Fruit fly (Drosophila melanogaster) whole organism, embryonic: ENCODE results near the gene Kaz1-ORFB.

Experiments used
- ATbp ChIP-seq: fragments of 200-800 bp; sonication (Bioruptor generic); optimal IDR thresholded peaks from 2 replicates; lab custom pipeline; 2017; ENCODE audit warnings: missing biosample characterization, mild to moderate bottlenecking, missing genetic modification characterization, missing genetic modification reagents
- Abd-B ChIP-seq: fragments of 200-800 bp; sonication (Bioruptor generic); optimal IDR thresholded peaks from 2 replicates; lab custom pipeline; 2018; ENCODE audit warnings: missing biosample characterization, mild to moderate bottlenecking, missing genetic modification characterization, moderate library complexity
- Atf6 ChIP-seq: fragments of 200-800 bp; sonication (Bioruptor generic); IDR thresholded peaks from 2 replicates; pipeline ENCODE4 v1.3.6; 2022; ENCODE audit warnings: missing biosample characterization, missing genetic modification characterization
- Bdp1 ChIP-seq: fragments of 200-800 bp; sonication (Bioruptor generic); optimal IDR thresholded peaks from 3 replicates; lab custom pipeline; 2016; ENCODE audit warnings: missing biosample characterization, missing genetic modification characterization
- CG10462 ChIP-seq: fragments of 200-800 bp; sonication (Bioruptor generic); optimal IDR thresholded peaks from 2 replicates; lab custom pipeline; 2016; ENCODE audit warnings: missing biosample characterization, missing genetic modification characterization
- CG11504 ChIP-seq: fragments of 200-800 bp; sonication (Bioruptor generic); optimal IDR thresholded peaks from 3 replicates; lab custom pipeline; 2019; ENCODE audit warnings: missing biosample characterization, mild to moderate bottlenecking, missing genetic modification characterization, moderate library complexity
- CG11695 ChIP-seq: fragments of 200-800 bp; sonication (Bioruptor generic); IDR thresholded peaks from 3 replicates; pipeline ENCODE4 v1.3.6; 2022; ENCODE audit warnings: missing biosample characterization, missing genetic modification characterization
- CG12942 ChIP-seq: fragments of 200-800 bp; sonication (Bioruptor generic); optimal IDR thresholded peaks from 3 replicates; lab custom pipeline; 2016; ENCODE audit warnings: missing biosample characterization, missing genetic modification characterization
- CG13624 ChIP-seq: fragments of 200-800 bp; sonication (Bioruptor generic); optimal IDR thresholded peaks from 2 replicates; lab custom pipeline; 2016; ENCODE audit warnings: missing biosample characterization, missing genetic modification characterization
- CG14441 ChIP-seq: fragments of 200-800 bp; sonication (Bioruptor generic); IDR thresholded peaks from 2 replicates; pipeline ENCODE4 v1.3.6; 2022; ENCODE audit warnings: missing biosample characterization, missing genetic modification characterization
- CG16779 ChIP-seq: fragments of 200-800 bp; sonication (Bioruptor generic); IDR thresholded peaks from 2 replicates; pipeline ENCODE4 v1.3.6; 2022; ENCODE audit warnings: missing biosample characterization, missing genetic modification characterization
- CG17829 ChIP-seq: fragments of 200-800 bp; optimal IDR thresholded peaks from 2 replicates; lab custom pipeline; 2019; ENCODE audit warnings: missing biosample characterization, mild to moderate bottlenecking, missing genetic modification characterization, moderate library complexity
- CG18764 ChIP-seq: fragments of 200-800 bp; sonication (Bioruptor generic); optimal IDR thresholded peaks from 3 replicates; lab custom pipeline; 2016; ENCODE audit warnings: missing biosample characterization, missing genetic modification characterization
- CG2678 ChIP-seq: fragments of 200-800 bp; sonication (Bioruptor generic); optimal IDR thresholded peaks from 3 replicates; lab custom pipeline; 2019; ENCODE audit warnings: missing biosample characterization, mild to moderate bottlenecking, missing genetic modification characterization, moderate library complexity
- CG30431 ChIP-seq: fragments of 200-800 bp; sonication (Bioruptor generic); optimal IDR thresholded peaks from 2 replicates; lab custom pipeline; 2017; ENCODE audit warnings: missing biosample characterization, missing genetic modification characterization
- CG31224 ChIP-seq: fragments of 200-800 bp; sonication (Bioruptor generic); IDR thresholded peaks from 2 replicates; pipeline ENCODE4 v1.3.6; 2022; ENCODE audit warnings: missing biosample characterization, missing genetic modification characterization
- CG3163 ChIP-seq: fragments of 200-800 bp; sonication (Bioruptor generic); optimal IDR thresholded peaks from 3 replicates; lab custom pipeline; 2016; ENCODE audit warnings: missing biosample characterization, missing genetic modification characterization
- CG33213 ChIP-seq: fragments of 200-800 bp; sonication (Bioruptor generic); optimal IDR thresholded peaks from 3 replicates; lab custom pipeline; 2016; ENCODE audit warnings: missing biosample characterization, missing genetic modification characterization
- CG33557 ChIP-seq: fragments of 200-800 bp; sonication (Bioruptor generic); optimal IDR thresholded peaks from 2 replicates; lab custom pipeline; 2019; ENCODE audit warnings: missing biosample characterization, mild to moderate bottlenecking, missing genetic modification characterization, moderate library complexity
- CG3838 ChIP-seq: fragments of 200-800 bp; sonication (Bioruptor generic); optimal IDR thresholded peaks from 3 replicates; lab custom pipeline; 2016; ENCODE audit warnings: missing biosample characterization, missing genetic modification characterization
- CG3995 ChIP-seq: fragments of 200-800 bp; sonication (Bioruptor generic); optimal IDR thresholded peaks from 3 replicates; lab custom pipeline; 2016; ENCODE audit warnings: missing biosample characterization, missing genetic modification characterization
- CG4328 ChIP-seq: fragments of 200-800 bp; sonication (Bioruptor generic); optimal IDR thresholded peaks from 3 replicates; lab custom pipeline; 2017; ENCODE audit warnings: missing biosample characterization, missing genetic modification reagents, missing genetic modification characterization
- CG6175 ChIP-seq: fragments of 200-800 bp; sonication (Bioruptor generic); IDR thresholded peaks from 3 replicates; pipeline ENCODE4 v1.3.6; 2022; ENCODE audit warnings: missing biosample characterization, missing genetic modification characterization
- CG6765 ChIP-seq: fragments of 200-800 bp; sonication (Bioruptor generic); optimal IDR thresholded peaks from 3 replicates; lab custom pipeline; 2017; ENCODE audit warnings: missing biosample characterization, mild to moderate bottlenecking, missing genetic modification characterization
- CG7271 ChIP-seq: fragments of 200-800 bp; sonication (Bioruptor generic); optimal IDR thresholded peaks from 2 replicates; lab custom pipeline; 2018; ENCODE audit warnings: missing biosample characterization, mild to moderate bottlenecking, missing genetic modification characterization, moderate library complexity
- CG7745 ChIP-seq: fragments of 200-800 bp; sonication (Bioruptor generic); optimal IDR thresholded peaks from 2 replicates; lab custom pipeline; 2018; ENCODE audit warnings: missing biosample characterization, mild to moderate bottlenecking, missing genetic modification characterization, moderate library complexity
- CG8924 ChIP-seq: fragments of 200-800 bp; optimal IDR thresholded peaks from 3 replicates; lab custom pipeline; 2019; ENCODE audit warnings: missing biosample characterization, mild to moderate bottlenecking, missing genetic modification characterization, moderate library complexity
- CG9727 ChIP-seq: fragments of 200-800 bp; sonication (Bioruptor generic); optimal IDR thresholded peaks from 3 replicates; lab custom pipeline; 2017; ENCODE audit warnings: missing biosample characterization, mild to moderate bottlenecking, missing genetic modification characterization
- CkIIα-i1 ChIP-seq: fragments of 200-800 bp; sonication (Bioruptor generic); IDR thresholded peaks from 2 replicates; pipeline ENCODE4 v1.3.6; 2022; ENCODE audit warnings: missing biosample characterization, missing genetic modification characterization
- Dfd ChIP-seq, 2 experiments: fragments of >200 bp; optimal IDR thresholded peaks; 2 replicates each; lab custom pipeline; 2017; ENCODE audit warnings: missing biosample characterization in 2 of 2, missing genetic modification characterization in 2 of 2
- Hr51 ChIP-seq, 2 experiments: fragments of 200-800 bp; sonication (Bioruptor generic); optimal IDR thresholded peaks; 2 replicates in 1 of 2; 3 replicates in 1 of 2; lab custom pipeline; 2016 to 2018; ENCODE audit warnings: missing biosample characterization in 2 of 2, missing genetic modification characterization in 2 of 2, mild to moderate bottlenecking in 1 of 2, moderate library complexity in 1 of 2
- Kr ChIP-seq: fragments of 200-800 bp; sonication (Bioruptor generic); optimal IDR thresholded peaks from 2 replicates; lab custom pipeline; 2017; ENCODE audit warnings: missing biosample characterization, mild to moderate bottlenecking, missing genetic modification characterization
- Max ChIP-seq: fragments of 200-800 bp; sonication (Bioruptor generic); optimal IDR thresholded peaks from 2 replicates; lab custom pipeline; 2016; ENCODE audit warnings: missing biosample characterization, mild to moderate bottlenecking, missing genetic modification characterization
- Neu2 ChIP-seq: fragments of 200-800 bp; sonication (Bioruptor generic); optimal IDR thresholded peaks from 3 replicates; lab custom pipeline; 2016; ENCODE audit warnings: missing biosample characterization, missing genetic modification characterization, borderline replicate concordance
- Nf-YA ChIP-seq: fragments of 200-800 bp; sonication (Bioruptor generic); IDR thresholded peaks from 2 replicates; pipeline ENCODE4 v1.3.6; 2022; ENCODE audit warnings: missing biosample characterization, missing genetic modification characterization
- Rx ChIP-seq: fragments of 200-800 bp; sonication (Bioruptor generic); IDR thresholded peaks from 2 replicates; pipeline ENCODE4 v1.3.6; 2022; ENCODE audit warnings: missing biosample characterization, missing genetic modification characterization
- aop ChIP-seq: fragments of 200-800 bp; sonication (Bioruptor generic); IDR thresholded peaks from 2 replicates; pipeline ENCODE4 v1.3.6; 2022; ENCODE audit warnings: missing biosample characterization, missing genetic modification characterization
- ash1 ChIP-seq: fragments of 200-800 bp; sonication (Bioruptor generic); optimal IDR thresholded peaks from 2 replicates; lab custom pipeline; 2018; ENCODE audit warnings: missing biosample characterization, mild to moderate bottlenecking, missing genetic modification characterization
- bowl ChIP-seq: fragments of 200-800 bp; sonication (Bioruptor generic); IDR thresholded peaks from 2 replicates; pipeline ENCODE4 v1.3.6; 2022; ENCODE audit warnings: missing biosample characterization, missing genetic modification characterization
- cg ChIP-seq: fragments of 200-800 bp; sonication (Bioruptor generic); optimal IDR thresholded peaks from 3 replicates; lab custom pipeline; 2019; ENCODE audit warnings: missing biosample characterization, mild to moderate bottlenecking, missing genetic modification characterization, moderate library complexity
- dpn ChIP-seq, 2 experiments: fragments of 200-800 bp; sonication (Bioruptor generic); optimal IDR thresholded peaks; 3 replicates each; lab custom pipeline; 2016; ENCODE audit warnings: missing biosample characterization in 2 of 2, missing genetic modification characterization in 2 of 2
- ems ChIP-seq: fragments of 200-800 bp; sonication (Bioruptor generic); optimal IDR thresholded peaks from 3 replicates; lab custom pipeline; 2016; ENCODE audit warnings: missing biosample characterization, missing genetic modification characterization
- gsb ChIP-seq: fragments of 200-800 bp; sonication (Bioruptor generic); IDR thresholded peaks from 2 replicates; pipeline ENCODE4 v1.3.6; 2022; ENCODE audit warnings: missing biosample characterization, missing genetic modification characterization
- maf-S ChIP-seq: fragments of 200-800 bp; sonication (Bioruptor generic); optimal IDR thresholded peaks from 2 replicates; lab custom pipeline; 2016; ENCODE audit warnings: missing biosample characterization, missing genetic modification characterization
- p53 ChIP-seq: fragments of 200-800 bp; sonication (Bioruptor generic); optimal IDR thresholded peaks from 2 replicates; lab custom pipeline; 2016; ENCODE audit warnings: missing biosample characterization, missing genetic modification characterization
- pho ChIP-seq: fragments of 200-800 bp; sonication (Bioruptor generic); optimal IDR thresholded peaks from 2 replicates; lab custom pipeline; 2016; ENCODE audit warnings: missing biosample characterization, missing genetic modification characterization
- pnt ChIP-seq: fragments of 200-800 bp; sonication (Bioruptor generic); optimal IDR thresholded peaks from 3 replicates; lab custom pipeline; 2016; ENCODE audit warnings: missing biosample characterization, missing genetic modification characterization
- so ChIP-seq: fragments of 200-800 bp; sonication (Bioruptor generic); IDR thresholded peaks from 3 replicates; pipeline ENCODE4 v1.3.6; 2022; ENCODE audit warnings: missing biosample characterization, missing genetic modification characterization
- twi ChIP-seq: fragments of 200-800 bp; optimal IDR thresholded peaks from 2 replicates; lab custom pipeline; 2019; ENCODE audit warnings: missing biosample characterization, mild to moderate bottlenecking, missing genetic modification characterization, moderate library complexity
- usp ChIP-seq: fragments of >200 bp; optimal IDR thresholded peaks from 2 replicates; lab custom pipeline; 2017; ENCODE audit warnings: missing biosample characterization, missing genetic modification characterization
- wdn ChIP-seq: fragments of 200-800 bp; sonication (Bioruptor generic); IDR thresholded peaks from 2 replicates; pipeline ENCODE4 v1.3.6; 2022; ENCODE audit warnings: missing biosample characterization, missing genetic modification characterization

The Kaz1-ORFB gene

dm6 chr3L:199050-199745 is 17.2 kb upstream of the Kaz1-ORFB start (continued):
- TF ChIP-seq CG12942 (GFP tag; lab: Kevin White, UChicago) (no peak), CG17829 (tag; lab: Kevin White, UChicago) (peak; percentile 25), CG6175 (GFP tag; lab: Robert Waterston, UW) (no peak; the same call in 2 of the 3 replicates), Neu2 (GFP tag; lab: Kevin White, UChicago) (no peak), CG33557 (GFP tag; lab: Kevin White, UChicago) (no peak), dpn (GFP tag; optimal IDR thresholded peaks at IDR 0.05; lab: Kevin White, UChicago) (peak in 1 of 2 experiments; percentile 3), CG18764 (GFP tag; lab: Kevin White, UChicago) (no peak), pho (GFP tag; lab: Kevin White, UChicago) (peak; percentile 2), bowl (GFP tag; lab: Robert Waterston, UW) (no peak), CG6765 (GFP tag; lab: Kevin White, UChicago) (no peak), Kr (GFP tag; lab: Kevin White, UChicago) (no peak), CG16779 (GFP tag; lab: Robert Waterston, UW) (no peak), twi (tag; lab: Kevin White, UChicago) (no peak), CG14441 (GFP tag; lab: Robert Waterston, UW) (no peak), CG7271 (no peak), maf-S (no peak), ems (GFP tag; lab: Kevin White, UChicago) (no peak), Hr51 (GFP tag; optimal IDR thresholded peaks at IDR 0.05; lab: Kevin White, UChicago) (no peak), Atf6 (GFP tag; lab: Robert Waterston, UW) (no peak), so (no peak), Dfd (GFP tag; optimal IDR thresholded peaks at IDR 0.05; lab: Kevin White, UChicago) (no peak), pnt (GFP tag; lab: Kevin White, UChicago) (no peak), Nf-YA (peak; percentile 42; the same call in 1 of the 2 replicates), CG13624 (no peak), CG8924 (tag; lab: Kevin White, UChicago) (no peak), usp (GFP tag; lab: Kevin White, UChicago) (no peak), CG3995 (GFP tag; lab: Kevin White, UChicago) (no peak), CG31224 (GFP tag; lab: Robert Waterston, UW) (peak; percentile 40; the same call in 1 of the 2 replicates), CG7745 (tag; lab: Kevin White, UChicago) (no peak), CG30431 (GFP tag; lab: Kevin White, UChicago) (no peak), aop (GFP tag; lab: Robert Waterston, UW) (no peak), CG33213 (GFP tag; lab: Kevin White, UChicago) (no peak), CG10462 (no peak), p53 (GFP tag; lab: Kevin White, UChicago) (no peak), CG3163 (GFP tag; lab: Kevin White, UChicago) (no peak), ATbp (GFP tag; lab: Kevin White, UChicago) (peak; percentile 24), Rx (GFP tag; lab: Robert Waterston, UW) (0 out of 2 replicates have a peak, but pooled peaks have one; percentile 17), Max (peak; percentile 16), CG2678 (tag; lab: Kevin White, UChicago) (no peak), gsb (no peak), Bdp1 (GFP tag; lab: Kevin White, UChicago) (no peak), wdn (GFP tag; lab: Robert Waterston, UW) (peak; percentile 43; the same call in 1 of the 2 replicates), Abd-B (GFP tag; lab: Kevin White, UChicago) (peak; percentile 82), CG3838 (GFP tag; lab: Kevin White, UChicago) (no peak), CG4328 (no peak), CG11504 (tag; lab: Kevin White, UChicago) (no peak), cg (GFP tag; lab: Kevin White, UChicago) (no peak), CkIIα-i1 (GFP tag; lab: Robert Waterston, UW) (no peak), CG9727 (GFP tag; lab: Kevin White, UChicago) (no peak), ash1 (GFP tag; lab: Kevin White, UChicago) (no peak), CG11695 (GFP tag; lab: Robert Waterston, UW) (peak; percentile 42; the same call in 1 of the 3 replicates)
